Fruit fly (Drosophila melanogaster) whole organism, wandering third instar larva: ENCODE results near the gene PIG-T.
A peak's percentile ranks its signal among the peaks of the same experiment; 100 is the strongest.

Experiments used
- Hnf4 ChIP-seq: fragments of 200-800 bp; sonication (Bioruptor generic); optimal IDR thresholded peaks from 2 replicates; lab custom pipeline; 2016; ENCODE audit warnings: missing biosample characterization, mild to moderate bottlenecking, missing genetic modification characterization
- Hr78 ChIP-seq: fragments of >200 bp; optimal IDR thresholded peaks from 2 replicates; lab custom pipeline; 2017; ENCODE audit warnings: missing biosample characterization, missing genetic modification characterization
- Mio ChIP-seq: sonication (Bioruptor generic); optimal IDR thresholded peaks from 2 replicates; lab custom pipeline; 2016; ENCODE audit warnings: missing biosample characterization, missing genetic modification characterization
- Myc ChIP-seq: fragments of >200 bp; optimal IDR thresholded peaks from 2 replicates; lab custom pipeline; 2017
- br ChIP-seq: fragments of 200-800 bp; sonication (Bioruptor generic); optimal IDR thresholded peaks from 2 replicates; lab custom pipeline; 2016; ENCODE audit warnings: missing biosample characterization, missing genetic modification characterization
- h ChIP-seq: fragments of 200-800 bp; sonication (Bioruptor generic); optimal IDR thresholded peaks from 3 replicates; lab custom pipeline; 2016; ENCODE audit warnings: missing biosample characterization, mild to moderate bottlenecking, missing genetic modification characterization
- psq ChIP-seq: fragments of 200-800 bp; sonication (Bioruptor generic); optimal IDR thresholded peaks from 3 replicates; lab custom pipeline; 2017; ENCODE audit warnings: missing biosample characterization, mild to moderate bottlenecking, missing genetic modification characterization, moderate library complexity
- sv ChIP-seq: fragments of 200-800 bp; sonication (Bioruptor generic); optimal IDR thresholded peaks from 3 replicates; lab custom pipeline; 2016; ENCODE audit warnings: missing biosample characterization, missing genetic modification characterization
- usp ChIP-seq: fragments of >200 bp; optimal IDR thresholded peaks from 2 replicates; lab custom pipeline; 2017; ENCODE audit warnings: missing biosample characterization, missing genetic modification characterization

DNA sequence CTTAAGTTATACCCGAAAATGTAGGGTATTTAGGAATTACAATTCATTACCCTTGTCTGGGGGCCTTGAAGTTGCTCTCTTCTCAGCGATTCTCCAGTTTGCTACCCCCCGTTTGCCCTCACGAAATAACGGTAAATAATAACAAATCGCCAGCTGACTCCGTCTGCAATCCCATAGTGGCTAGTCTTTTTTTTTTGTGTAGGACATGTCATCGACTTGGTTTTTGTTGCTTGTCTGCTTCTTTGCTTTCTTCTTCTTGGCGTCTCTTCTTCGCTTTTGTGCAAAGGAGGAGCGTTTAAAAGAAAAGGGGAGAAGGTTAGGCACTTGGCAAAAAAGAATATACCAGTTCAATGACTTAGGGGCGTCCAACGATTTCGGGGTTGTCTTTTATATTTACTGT lies 9.1 kb upstream of the PIG-T start:
- TF ChIP-seq h (no peak), Mio (GFP tag; lab: Kevin White, UChicago) (no peak), sv (no peak), br (GFP tag; lab: Kevin White, UChicago) (no peak), psq (peak; percentile 70), usp (GFP tag; lab: Kevin White, UChicago) (no peak), Hnf4 (GFP tag; lab: Kevin White, UChicago) (no peak), Hr78 (no peak), Myc (no peak)
